Worm (Caenorhabditis elegans) whole organism, young adult: ENCODE results near the gene try-14.
A peak's percentile ranks its signal among the peaks of the same experiment; 100 is the strongest.

ENCODE experiments used
- D2030.7 ChIP-seq: fragments of 200-800 bp; sonication (Bioruptor generic); IDR thresholded peaks from 2 replicates; pipeline ENCODE4 v1.3.6; 2022; ENCODE audit warnings: missing genetic modification reagents, missing genetic modification characterization, missing compliant biosample characterization
- F39B2.1 ChIP-seq: fragments of 200-800 bp; sonication (Bioruptor generic); IDR thresholded peaks from 2 replicates; pipeline ENCODE4 v1.3.6; 2022; ENCODE audit warnings: missing genetic modification reagents, missing genetic modification characterization, missing compliant biosample characterization
- F57C9.4 ChIP-seq: sonication (generic microtip); optimal IDR thresholded peaks from 2 replicates; lab custom pipeline; 2017; ENCODE audit warnings: mild to moderate bottlenecking, missing genetic modification characterization, missing compliant biosample characterization
- Y79H2A.3 ChIP-seq: fragments of 200-800 bp; sonication (Bioruptor generic); conservative IDR thresholded peaks from 2 replicates; pipeline ENCODE4 v1.3.6; 2022; ENCODE audit warnings: missing genetic modification reagents, missing genetic modification characterization, missing compliant biosample characterization
- Y95B8A.8 ChIP-seq: fragments of 200-800 bp; sonication (Bioruptor generic); IDR thresholded peaks from 2 replicates; pipeline ENCODE4 v1.3.6; 2022; ENCODE audit warnings: missing genetic modification reagents, missing genetic modification characterization, missing compliant biosample characterization
- ZK185.1 ChIP-seq: sonication (generic microtip); optimal IDR thresholded peaks from 2 replicates; lab custom pipeline; 2016; ENCODE audit warnings: mild to moderate bottlenecking, missing genetic modification characterization, missing compliant biosample characterization; ENCODE audit not compliant: poor library complexity, severe bottlenecking
- athp-1 ChIP-seq: sonication (generic microtip); optimal IDR thresholded peaks from 2 replicates; lab custom pipeline; 2017; ENCODE audit warnings: mild to moderate bottlenecking, missing genetic modification characterization, missing compliant biosample characterization
- bed-2 ChIP-seq: fragments of 200-800 bp; sonication (Bioruptor generic); IDR thresholded peaks from 2 replicates; pipeline ENCODE4 v1.3.6; 2022; ENCODE audit warnings: missing genetic modification reagents, missing genetic modification characterization, missing compliant biosample characterization
- ceh-100 ChIP-seq: fragments of 200-800 bp; sonication (Bioruptor generic); IDR thresholded peaks from 2 replicates; pipeline ENCODE4 v1.3.6; 2022; ENCODE audit warnings: missing genetic modification reagents, missing genetic modification characterization, missing compliant biosample characterization
- ceh-40 ChIP-seq: fragments of 200-800 bp; sonication (Bioruptor generic); IDR thresholded peaks from 2 replicates; pipeline ENCODE4 v1.3.6; 2022; ENCODE audit warnings: missing genetic modification characterization, missing compliant biosample characterization
- die-1 ChIP-seq: sonication (generic microtip); optimal IDR thresholded peaks from 2 replicates; lab custom pipeline; 2016; ENCODE audit warnings: missing genotype, mild to moderate bottlenecking, missing genetic modification characterization, missing compliant biosample characterization
- dpl-1 ChIP-seq: fragments of 150-350 bp; optimal IDR thresholded peaks from 2 replicates; lab custom pipeline; 2014; ENCODE audit warnings: missing biosample characterization, missing genetic modification reagents, missing genetic modification characterization
- egrh-3 ChIP-seq: fragments of 200-800 bp; sonication (Bioruptor generic); IDR thresholded peaks from 2 replicates; pipeline ENCODE4 v1.3.6; 2022; ENCODE audit warnings: missing genetic modification reagents, missing genetic modification characterization, missing compliant biosample characterization
- hlh-26 ChIP-seq: fragments of 200-800 bp; sonication (Bioruptor generic); conservative IDR thresholded peaks from 2 replicates; pipeline ENCODE4 v1.3.6; 2022; ENCODE audit warnings: missing genetic modification reagents, missing genetic modification characterization, missing compliant biosample characterization
- lag-1 ChIP-seq: fragments of 200-800 bp; sonication (Bioruptor generic); IDR thresholded peaks from 2 replicates; pipeline ENCODE4 v1.3.6; 2022; ENCODE audit warnings: missing genetic modification reagents, missing genetic modification characterization, missing compliant biosample characterization
- lin-26 ChIP-seq: fragments of 200-800 bp; sonication (Bioruptor generic); IDR thresholded peaks from 2 replicates; pipeline ENCODE4 v1.3.6; 2022; ENCODE audit warnings: missing genetic modification reagents, missing genetic modification characterization, missing compliant biosample characterization
- lin-54 ChIP-seq: fragments of 200-800 bp; sonication (Bioruptor generic); optimal IDR thresholded peaks from 2 replicates; lab custom pipeline; 2018; ENCODE audit warnings: mild to moderate bottlenecking, missing genetic modification characterization, missing compliant biosample characterization
- lsl-1 ChIP-seq: fragments of 200-800 bp; sonication (Bioruptor generic); optimal IDR thresholded peaks from 2 replicates; lab custom pipeline; 2018; ENCODE audit warnings: mild to moderate bottlenecking, missing genetic modification characterization, moderate library complexity, missing compliant biosample characterization
- lsy-27 ChIP-seq: sonication (generic microtip); optimal IDR thresholded peaks from 2 replicates; lab custom pipeline; 2017; ENCODE audit warnings: missing genetic modification characterization, mild to moderate bottlenecking, missing compliant biosample characterization, antibody characterized with exemption, missing genotype, borderline replicate concordance; ENCODE audit not compliant: insufficient read depth
- nfya-1 ChIP-seq: sonication (generic microtip); optimal IDR thresholded peaks from 2 replicates; lab custom pipeline; 2017; ENCODE audit warnings: antibody characterized with exemption, missing compliant biosample characterization, missing genetic modification characterization, borderline replicate concordance; ENCODE audit not compliant: insufficient read depth
- nfyb-1 ChIP-seq: fragments of 200-800 bp; sonication (Bioruptor generic); IDR thresholded peaks from 2 replicates; pipeline ENCODE4 v1.3.6; 2022; ENCODE audit warnings: missing genetic modification reagents, missing genetic modification characterization, missing compliant biosample characterization
- nhr-179 ChIP-seq: sonication (generic microtip); optimal IDR thresholded peaks from 2 replicates; lab custom pipeline; 2016; ENCODE audit warnings: mild to moderate bottlenecking, missing genetic modification characterization, missing compliant biosample characterization
- nhr-80 ChIP-seq: sonication (generic microtip); optimal IDR thresholded peaks from 2 replicates; lab custom pipeline; 2016; ENCODE audit warnings: missing genetic modification characterization, missing compliant biosample characterization
- pbrm-1 ChIP-seq: fragments of 200-800 bp; sonication (Bioruptor generic); IDR thresholded peaks from 2 replicates; pipeline ENCODE4 v1.3.6; 2022; ENCODE audit warnings: missing genetic modification reagents, missing genetic modification characterization, missing compliant biosample characterization
- snpc-1.1 ChIP-seq: sonication (generic microtip); optimal IDR thresholded peaks from 2 replicates; lab custom pipeline; 2017; ENCODE audit warnings: missing genetic modification characterization, mild to moderate bottlenecking, missing compliant biosample characterization, antibody characterized with exemption, moderate library complexity, missing genotype, missing genetic modification reagents; ENCODE audit not compliant: insufficient read depth
- snpc-4 ChIP-seq, 5 experiments: fragments of 150-350 bp in 1 of 5; sonication (generic microtip) in 4 of 5; optimal IDR thresholded peaks; 2 replicates each; lab custom pipeline; 2014 to 2018; ENCODE audit warnings: missing genetic modification characterization in 5 of 5, missing biosample characterization in 3 of 5, antibody characterized with exemption in 2 of 5, mild to moderate bottlenecking in 2 of 5, missing compliant biosample characterization in 2 of 5, missing genotype in 2 of 5, moderate library complexity in 2 of 5, missing genetic modification reagents in 1 of 5
- sptf-2 ChIP-seq: fragments of 200-800 bp; sonication (Bioruptor generic); optimal IDR thresholded peaks from 2 replicates; lab custom pipeline; 2018; ENCODE audit warnings: mild to moderate bottlenecking, missing genetic modification characterization, missing compliant biosample characterization
- unc-62 ChIP-seq: fragments of 150-350 bp; optimal IDR thresholded peaks from 2 replicates; lab custom pipeline; 2014; ENCODE audit warnings: missing biosample characterization, missing genetic modification reagents, missing genetic modification characterization
- zfh-2 ChIP-seq: fragments of 200-800 bp; sonication (Bioruptor generic); conservative IDR thresholded peaks from 2 replicates; pipeline ENCODE4 v1.3.6; 2022; ENCODE audit warnings: missing genetic modification reagents, missing genetic modification characterization, missing compliant biosample characterization
- zim-3 ChIP-seq: sonication (generic microtip); optimal IDR thresholded peaks from 2 replicates; lab custom pipeline; 2017; ENCODE audit warnings: mild to moderate bottlenecking, missing genetic modification characterization, moderate library complexity, missing compliant biosample characterization
- ztf-28 ChIP-seq: fragments of 200-800 bp; sonication (Bioruptor generic); IDR thresholded peaks from 2 replicates; pipeline ENCODE4 v1.3.6; 2022; ENCODE audit warnings: missing genetic modification reagents, missing genetic modification characterization, missing compliant biosample characterization
- ztf-3 ChIP-seq: fragments of 200-800 bp; sonication (Bioruptor generic); optimal IDR thresholded peaks from 2 replicates; lab custom pipeline; 2018; ENCODE audit warnings: mild to moderate bottlenecking, missing genetic modification characterization, missing compliant biosample characterization
- ztf-6 ChIP-seq: fragments of 200-800 bp; sonication (Bioruptor generic); IDR thresholded peaks from 2 replicates; pipeline ENCODE4 v1.3.6; 2022; ENCODE audit warnings: missing genetic modification reagents, missing genetic modification characterization, missing compliant biosample characterization

try-14 gene

DNA sequence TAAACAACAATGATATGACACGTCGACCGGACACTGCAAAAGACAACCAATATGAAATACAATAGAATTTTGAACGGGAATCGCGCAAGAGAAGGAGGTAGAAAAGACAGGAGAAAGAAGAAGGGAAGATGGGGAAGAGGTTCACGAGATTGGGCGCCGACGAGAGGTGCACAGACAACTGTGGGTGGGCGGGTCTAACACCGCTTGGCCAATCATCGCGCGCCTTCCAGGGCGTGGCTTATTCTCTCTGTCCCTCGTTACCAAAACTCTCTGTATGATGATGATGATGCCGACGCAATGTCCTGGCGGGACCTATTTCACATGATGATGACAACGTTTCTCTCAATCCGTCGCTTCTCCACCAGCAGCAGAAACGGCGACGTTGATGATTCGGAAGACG is 34.9 kb downstream of the try-14 start:
- no peak for TF ChIP-seq ztf-6 (GFP tag; lab: Robert Waterston, UW)
- peak; percentile 79 for TF ChIP-seq nfyb-1 (GFP tag; lab: Robert Waterston, UW)
- TF ChIP-seq egrh-3 = 0 out of 2 replicates have a peak, but pooled peaks have one; percentile 15
- TF ChIP-seq zfh-2 = peak; percentile 74

ce11 chrX:7457154-7457674 is 38.2 kb downstream of the try-14 start:
- TF ChIP-seq lag-1 (no peak), lin-26 (GFP tag; lab: Robert Waterston, UW) (no peak), ZK185.1 (tag; lab: Kevin White, UChicago) (no peak), Y79H2A.3 (GFP tag; lab: Robert Waterston, UW) (no peak), hlh-26 (GFP tag; lab: Robert Waterston, UW) (no peak), snpc-1.1 (tag; lab: Kevin White, UChicago) (no peak), pbrm-1 (no peak), bed-2 (GFP tag; lab: Robert Waterston, UW) (no peak), Y95B8A.8 (GFP tag; lab: Robert Waterston, UW) (no peak), nhr-179 (tag; lab: Kevin White, UChicago) (no peak), ceh-40 (GFP tag; lab: Robert Waterston, UW) (no peak), F39B2.1 (no peak), F57C9.4 (tag; lab: Kevin White, UChicago) (no peak), D2030.7 (GFP tag; lab: Robert Waterston, UW) (no peak), sptf-2 (GFP tag; lab: Kevin White, UChicago) (no peak), zim-3 (tag; lab: Kevin White, UChicago) (no peak)
- TF ChIP-seq, all 124 proteins: peak for 0

DNA sequence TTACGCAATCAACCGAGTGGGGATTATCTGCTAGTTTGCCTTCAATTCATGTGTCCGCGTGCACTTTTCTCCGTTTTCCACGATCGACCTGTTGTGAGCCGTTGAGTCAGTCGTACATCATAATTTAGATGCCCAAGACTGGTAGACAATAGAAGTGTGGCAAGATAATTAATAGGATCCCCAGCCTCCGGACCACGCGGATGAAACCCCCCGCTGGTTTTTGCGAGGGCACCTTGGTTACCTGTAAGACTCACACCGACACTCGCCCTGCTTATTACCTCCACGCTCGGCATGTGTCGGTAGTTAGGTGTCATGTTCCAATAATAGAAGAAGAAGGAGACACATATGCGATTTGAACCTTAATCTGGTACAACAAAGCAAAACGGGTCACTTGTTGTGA is 39.4 kb downstream of the try-14 start:
- no peak for TF ChIP-seq unc-62
- TF ChIP-seq lsl-1 (GFP tag; lab: Kevin White, UChicago) = no peak
- no peak for TF ChIP-seq die-1 (tag; lab: Kevin White, UChicago)

- TF ChIP-seq nfya-1 (tag; lab: Kevin White, UChicago) = no peak
- TF ChIP-seq ztf-3 (GFP tag; lab: Kevin White, UChicago) = no peak
- no peak for TF ChIP-seq athp-1 (tag; lab: Kevin White, UChicago)
- no peak for TF ChIP-seq pbrm-1
- TF ChIP-seq F57C9.4 (tag; lab: Kevin White, UChicago) = no peak
- no peak for TF ChIP-seq nhr-80 (tag; lab: Kevin White, UChicago)
- no peak for TF ChIP-seq egrh-3
- TF ChIP-seq nhr-179 (tag; lab: Kevin White, UChicago) = no peak
Observed at ce11 chrX:7452606-7453005, 42.8 kb downstream of the try-14 start.

DNA sequence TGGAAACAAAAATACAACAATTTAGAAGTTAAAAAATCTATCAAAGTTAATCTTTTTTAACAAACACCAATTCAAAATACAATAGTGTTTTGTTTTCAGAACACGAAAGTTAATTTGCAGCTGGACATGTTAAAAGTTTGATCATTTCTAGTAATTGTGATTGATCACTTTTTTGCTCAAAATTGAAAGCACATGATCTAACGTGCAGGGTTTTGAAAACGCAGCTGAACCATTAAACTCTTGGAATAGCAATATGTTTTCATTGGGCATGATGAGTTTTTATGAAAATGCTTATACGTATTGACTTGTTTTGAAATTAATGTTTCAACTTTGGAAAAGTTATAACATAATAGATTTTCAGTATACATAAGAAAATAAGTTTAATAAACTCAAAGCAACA is 48.1 kb downstream of the try-14 start:
- TF ChIP-seq snpc-4 (GFP tag; optimal IDR thresholded peaks at IDR 0.05; lab: Kevin White, UChicago) = no peak
- no peak for TF ChIP-seq snpc-4 (tag; optimal IDR thresholded peaks at IDR 0.05; lab: Kevin White, UChicago)
- no peak for TF ChIP-seq lsy-27 (tag; lab: Kevin White, UChicago)
- TF ChIP-seq ceh-100 = no peak
- no peak for TF ChIP-seq ztf-6 (GFP tag; lab: Robert Waterston, UW)
- no peak for TF ChIP-seq ztf-3 (GFP tag; lab: Kevin White, UChicago)
- no peak for TF ChIP-seq lin-54 (GFP tag; lab: Kevin White, UChicago)
- no peak for TF ChIP-seq dpl-1 (GFP tag; lab: Kevin White, UChicago)
- no peak for TF ChIP-seq ztf-28 (GFP tag; lab: Robert Waterston, UW)
- TF ChIP-seq, all 124 proteins: peak for 0
